Worm (Caenorhabditis elegans) whole organism, L2 larva: ENCODE measurements around the gene T19D12.1.
"Not testable (repeated sequence)": the region's sequence is repeated elsewhere in the genome, so short reads cannot be mapped to it uniquely, and the experiment has no call there.

Experiments
- ZK546.5 ChIP-seq: sonication (generic microtip); optimal IDR thresholded peaks from 2 replicates; lab custom pipeline; 2017; ENCODE audit warnings: missing biosample characterization, missing genetic modification characterization
- alr-1 ChIP-seq: fragments of 150-350 bp; optimal IDR thresholded peaks from 2 replicates; lab custom pipeline; 2014; ENCODE audit warnings: missing biosample characterization, missing genetic modification characterization
- egl-27 ChIP-seq: sonication (generic microtip); optimal IDR thresholded peaks from 3 replicates; lab custom pipeline; 2017; ENCODE audit warnings: missing biosample characterization, missing genetic modification reagents, missing genetic modification characterization
- lin-39 ChIP-seq: fragments of 150-350 bp; optimal IDR thresholded peaks from 2 replicates; lab custom pipeline; 2014; ENCODE audit warnings: missing biosample characterization, missing genetic modification reagents, missing genetic modification characterization
- lsy-2 ChIP-seq, 2 experiments: fragments of 150-350 bp in 1 of 2; sonication (generic microtip) in 1 of 2; optimal IDR thresholded peaks; 2 replicates each; lab custom pipeline; 2014 to 2017; ENCODE audit warnings: missing biosample characterization in 2 of 2, missing genetic modification characterization in 2 of 2
- mab-5 ChIP-seq: fragments of 150-350 bp; optimal IDR thresholded peaks from 2 replicates; lab custom pipeline; 2014; ENCODE audit warnings: missing biosample characterization, missing genetic modification characterization
- nhr-11 ChIP-seq: fragments of 150-350 bp; optimal IDR thresholded peaks from 2 replicates; lab custom pipeline; 2014; ENCODE audit warnings: missing biosample characterization, missing genetic modification characterization
- skn-1 ChIP-seq: sonication (generic microtip); optimal IDR thresholded peaks from 2 replicates; lab custom pipeline; 2017; ENCODE audit warnings: missing biosample characterization, missing genetic modification characterization
- snpc-4 ChIP-seq: fragments of 150-350 bp; optimal IDR thresholded peaks from 2 replicates; lab custom pipeline; 2014; ENCODE audit warnings: missing biosample characterization, missing genetic modification characterization
- unc-62 ChIP-seq: fragments of 150-350 bp; optimal IDR thresholded peaks from 2 replicates; lab custom pipeline; 2014; ENCODE audit warnings: missing biosample characterization, missing genetic modification reagents, missing genetic modification characterization
- ztf-11 ChIP-seq: sonication (generic microtip); optimal IDR thresholded peaks from 2 replicates; lab custom pipeline; 2017; ENCODE audit warnings: missing biosample characterization, missing genetic modification characterization

ce11 chrII:6627182-6627581 is 39.5 kb upstream of the T19D12.1 start, which contains the start of the genes F54H5.5 and F54H5.2:
- not testable (repeated sequence) for TF ChIP-seq ztf-11; ZK546.5 (tag; lab: Kevin White, UChicago); lsy-2 (tag; optimal IDR thresholded peaks at IDR 0.05; lab: Kevin White, UChicago); snpc-4 (tag; lab: Kevin White, UChicago); alr-1 (tag; lab: Kevin White, UChicago); lin-39 (tag; lab: Kevin White, UChicago); unc-62 (GFP tag; lab: Kevin White, UChicago); egl-27; mab-5 (tag; lab: Kevin White, UChicago); nhr-11 (tag; lab: Kevin White, UChicago); skn-1 (tag; lab: Kevin White, UChicago)
